Fruit fly (Drosophila melanogaster) whole organism, embryonic: Measurements from ENCODE around the gene Sf3b1.

ENCODE experiments used
- BEAF-32 ChIP-seq: fragments of 200-800 bp; sonication (Bioruptor generic); optimal IDR thresholded peaks from 3 replicates; lab custom pipeline; 2017; ENCODE audit warnings: missing biosample characterization, missing genetic modification characterization, mild to moderate bottlenecking, moderate library complexity, missing genetic modification reagents
- CG1024 ChIP-seq: fragments of 200-800 bp; sonication (Bioruptor generic); IDR thresholded peaks from 2 replicates; pipeline ENCODE4 v1.3.6; 2022; ENCODE audit warnings: missing biosample characterization, missing genetic modification characterization
- CG10267 ChIP-seq: fragments of 200-800 bp; sonication (Bioruptor generic); optimal IDR thresholded peaks from 2 replicates; lab custom pipeline; 2018; ENCODE audit warnings: missing biosample characterization, mild to moderate bottlenecking, missing genetic modification characterization, moderate library complexity
- CG10366 ChIP-seq: fragments of 200-800 bp; sonication (Bioruptor generic); IDR thresholded peaks from 2 replicates; pipeline ENCODE4 v1.3.6; 2022; ENCODE audit warnings: missing biosample characterization, missing genetic modification characterization
- CG11247 ChIP-seq: fragments of 200-800 bp; sonication (Bioruptor generic); IDR thresholded peaks from 2 replicates; pipeline ENCODE4 v1.3.6; 2022; ENCODE audit warnings: missing biosample characterization, missing genetic modification characterization
- CG11504 ChIP-seq: fragments of 200-800 bp; sonication (Bioruptor generic); optimal IDR thresholded peaks from 3 replicates; lab custom pipeline; 2019; ENCODE audit warnings: missing biosample characterization, mild to moderate bottlenecking, missing genetic modification characterization, moderate library complexity
- CG12659 ChIP-seq: fragments of 200-800 bp; sonication (Bioruptor generic); optimal IDR thresholded peaks from 3 replicates; lab custom pipeline; 2017; ENCODE audit warnings: mild to moderate bottlenecking, missing biosample characterization, missing genetic modification reagents, missing genetic modification characterization
- CG15601 ChIP-seq: fragments of 200-800 bp; sonication (Bioruptor generic); optimal IDR thresholded peaks from 3 replicates; lab custom pipeline; 2019; ENCODE audit warnings: missing biosample characterization, mild to moderate bottlenecking, missing genetic modification characterization, moderate library complexity
- CG1647 ChIP-seq: fragments of 200-800 bp; sonication (Bioruptor generic); optimal IDR thresholded peaks from 3 replicates; lab custom pipeline; 2016; ENCODE audit warnings: missing biosample characterization, missing genetic modification characterization
- CG2678 ChIP-seq: fragments of 200-800 bp; sonication (Bioruptor generic); optimal IDR thresholded peaks from 3 replicates; lab custom pipeline; 2019; ENCODE audit warnings: missing biosample characterization, mild to moderate bottlenecking, missing genetic modification characterization, moderate library complexity
- CG3065 ChIP-seq: fragments of 200-800 bp; sonication (Bioruptor generic); optimal IDR thresholded peaks from 2 replicates; lab custom pipeline; 2016; ENCODE audit warnings: missing biosample characterization, missing genetic modification characterization
- CG31224 ChIP-seq: fragments of 200-800 bp; sonication (Bioruptor generic); IDR thresholded peaks from 2 replicates; pipeline ENCODE4 v1.3.6; 2022; ENCODE audit warnings: missing biosample characterization, missing genetic modification characterization
- CG33557 ChIP-seq: fragments of 200-800 bp; sonication (Bioruptor generic); optimal IDR thresholded peaks from 2 replicates; lab custom pipeline; 2019; ENCODE audit warnings: missing biosample characterization, mild to moderate bottlenecking, missing genetic modification characterization, moderate library complexity
- CG7987 ChIP-seq: fragments of 200-800 bp; sonication (Bioruptor generic); optimal IDR thresholded peaks from 2 replicates; lab custom pipeline; 2018; ENCODE audit warnings: missing biosample characterization, mild to moderate bottlenecking, missing genetic modification characterization, moderate library complexity
- CG8359 ChIP-seq: fragments of 200-800 bp; sonication (Bioruptor generic); optimal IDR thresholded peaks from 2 replicates; lab custom pipeline; 2017; ENCODE audit warnings: missing biosample characterization, mild to moderate bottlenecking, missing genetic modification characterization, borderline replicate concordance
- CG8944 ChIP-seq: fragments of 200-800 bp; sonication (Bioruptor generic); optimal IDR thresholded peaks from 3 replicates; lab custom pipeline; 2016; ENCODE audit warnings: missing biosample characterization, missing genetic modification characterization
- CG9797 ChIP-seq: fragments of 200-800 bp; sonication (Bioruptor generic); optimal IDR thresholded peaks from 3 replicates; lab custom pipeline; 2018; ENCODE audit warnings: missing biosample characterization, mild to moderate bottlenecking, missing genetic modification characterization
- CTCF ChIP-seq: fragments of 200-800 bp; sonication (Bioruptor generic); optimal IDR thresholded peaks from 2 replicates; lab custom pipeline; 2017; ENCODE audit warnings: missing biosample characterization, mild to moderate bottlenecking, missing genetic modification characterization, moderate library complexity
- CoRest ChIP-seq: fragments of 200-800 bp; sonication (Bioruptor generic); optimal IDR thresholded peaks from 3 replicates; lab custom pipeline; 2018; ENCODE audit warnings: missing biosample characterization, mild to moderate bottlenecking, missing genetic modification characterization, moderate library complexity
- Dfd ChIP-seq, 2 experiments: fragments of >200 bp; optimal IDR thresholded peaks; 2 replicates each; lab custom pipeline; 2017; ENCODE audit warnings: missing biosample characterization in 2 of 2, missing genetic modification characterization in 2 of 2
- Drgx ChIP-seq: fragments of 200-800 bp; sonication (Bioruptor generic); IDR thresholded peaks from 2 replicates; pipeline ENCODE4 v1.3.6; 2022; ENCODE audit warnings: missing biosample characterization, missing genetic modification characterization
- E2f2 ChIP-seq: fragments of 200-800 bp; sonication (Bioruptor generic); IDR thresholded peaks from 2 replicates; pipeline ENCODE4 v1.3.6; 2022; ENCODE audit warnings: missing biosample characterization, missing genetic modification characterization
- Ets97D ChIP-seq: fragments of 200-800 bp; sonication (Bioruptor generic); optimal IDR thresholded peaks from 3 replicates; lab custom pipeline; 2016; ENCODE audit warnings: missing biosample characterization, missing genetic modification characterization
- Fer3 ChIP-seq: fragments of 200-800 bp; sonication (Bioruptor generic); optimal IDR thresholded peaks from 2 replicates; lab custom pipeline; 2018; ENCODE audit warnings: missing biosample characterization, mild to moderate bottlenecking, missing genetic modification characterization, moderate library complexity
- Gsc ChIP-seq: fragments of 200-800 bp; sonication (Bioruptor generic); IDR thresholded peaks from 2 replicates; pipeline ENCODE4 v1.3.6; 2022; ENCODE audit warnings: missing biosample characterization, missing genetic modification characterization
- NC2β ChIP-seq: fragments of 200-800 bp; sonication (Bioruptor generic); optimal IDR thresholded peaks from 2 replicates; lab custom pipeline; 2016; ENCODE audit warnings: missing biosample characterization, missing genetic modification characterization
- Neu2 ChIP-seq: fragments of 200-800 bp; sonication (Bioruptor generic); optimal IDR thresholded peaks from 3 replicates; lab custom pipeline; 2016; ENCODE audit warnings: missing biosample characterization, missing genetic modification characterization, borderline replicate concordance
- NfI ChIP-seq: fragments of 200-800 bp; sonication (Bioruptor generic); optimal IDR thresholded peaks from 3 replicates; lab custom pipeline; 2018; ENCODE audit warnings: missing biosample characterization, mild to moderate bottlenecking, missing genetic modification characterization, moderate library complexity
- Sin3A ChIP-seq: fragments of >200 bp; optimal IDR thresholded peaks from 2 replicates; lab custom pipeline; 2018
- Sry-δ ChIP-seq: fragments of 200-800 bp; sonication (Bioruptor generic); optimal IDR thresholded peaks from 2 replicates; lab custom pipeline; 2016; ENCODE audit warnings: missing biosample characterization, missing genetic modification characterization
- Stat92E ChIP-seq, 3 experiments: fragments of >200 bp in 2 of 3; fragments of 200-800 bp in 1 of 3; sonication (Bioruptor generic) in 1 of 3; optimal IDR thresholded peaks; 2 replicates each; lab custom pipeline; 2017 to 2019; ENCODE audit warnings: missing biosample characterization in 3 of 3, missing genetic modification characterization in 3 of 3, mild to moderate bottlenecking in 1 of 3, moderate library complexity in 1 of 3
- Xrp1 ChIP-seq: fragments of 200-800 bp; sonication (Bioruptor generic); IDR thresholded peaks from 2 replicates; pipeline ENCODE4 v1.3.6; 2022; ENCODE audit warnings: missing biosample characterization, missing genetic modification characterization
- ase ChIP-seq: fragments of 200-800 bp; sonication (Bioruptor generic); IDR thresholded peaks from 3 replicates; pipeline ENCODE4 v1.3.6; 2022; ENCODE audit warnings: missing biosample characterization, missing genetic modification characterization
- bowl ChIP-seq: fragments of 200-800 bp; sonication (Bioruptor generic); IDR thresholded peaks from 2 replicates; pipeline ENCODE4 v1.3.6; 2022; ENCODE audit warnings: missing biosample characterization, missing genetic modification characterization
- bsh ChIP-seq, 2 experiments: fragments of 200-800 bp; sonication (Bioruptor generic); optimal IDR thresholded peaks; 2 replicates each; lab custom pipeline; 2017 to 2018; ENCODE audit warnings: mild to moderate bottlenecking in 2 of 2, missing biosample characterization in 2 of 2, missing genetic modification characterization in 2 of 2, moderate library complexity in 1 of 2
- ewg ChIP-seq: fragments of 200-800 bp; sonication (Bioruptor generic); optimal IDR thresholded peaks from 3 replicates; lab custom pipeline; 2017; ENCODE audit warnings: mild to moderate bottlenecking, missing biosample characterization, missing genetic modification reagents, missing genetic modification characterization
- gcm2 ChIP-seq: fragments of 200-800 bp; sonication (Bioruptor generic); optimal IDR thresholded peaks from 2 replicates; lab custom pipeline; 2016; ENCODE audit warnings: missing biosample characterization, missing genetic modification characterization
- ham ChIP-seq: fragments of 200-800 bp; sonication (Bioruptor generic); IDR thresholded peaks from 2 replicates; pipeline ENCODE4 v1.3.6; 2022; ENCODE audit warnings: missing biosample characterization, missing genetic modification characterization
- her ChIP-seq: fragments of 200-800 bp; sonication (Bioruptor generic); optimal IDR thresholded peaks from 2 replicates; lab custom pipeline; 2016; ENCODE audit warnings: missing biosample characterization, missing genetic modification characterization
- hkb ChIP-seq, 2 experiments: fragments of 200-800 bp in 1 of 2; fragments of >200 bp in 1 of 2; sonication (Bioruptor generic) in 1 of 2; IDR thresholded peaks in 1 of 2; optimal IDR thresholded peaks in 1 of 2; 2 replicates each; pipeline versions ENCODE4 v1.3.6 to Lab custom; 2017 to 2022; ENCODE audit warnings: missing biosample characterization in 1 of 2, missing genetic modification characterization in 1 of 2
- ind ChIP-seq: fragments of 200-800 bp; sonication (Bioruptor generic); optimal IDR thresholded peaks from 3 replicates; lab custom pipeline; 2016; ENCODE audit warnings: missing biosample characterization, missing genetic modification characterization
- inv ChIP-seq: fragments of 200-800 bp; sonication (Bioruptor generic); IDR thresholded peaks from 2 replicates; pipeline ENCODE4 v1.3.6; 2022; ENCODE audit warnings: missing biosample characterization, missing genetic modification characterization; ENCODE audit not compliant: partially characterized antibody
- jigr1 ChIP-seq: fragments of 200-800 bp; sonication (Bioruptor generic); IDR thresholded peaks from 3 replicates; pipeline ENCODE4 v1.3.6; 2022; ENCODE audit warnings: missing biosample characterization, missing genetic modification characterization
- lab ChIP-seq: fragments of 200-800 bp; sonication (Bioruptor generic); optimal IDR thresholded peaks from 3 replicates; lab custom pipeline; 2017; ENCODE audit warnings: missing biosample characterization, missing genetic modification characterization, mild to moderate bottlenecking, moderate library complexity, missing genetic modification reagents
- lilli ChIP-seq: fragments of 200-800 bp; sonication (Bioruptor generic); optimal IDR thresholded peaks from 3 replicates; lab custom pipeline; 2016; ENCODE audit warnings: missing biosample characterization, missing genetic modification characterization
- mam ChIP-seq: fragments of 200-800 bp; sonication (Bioruptor generic); optimal IDR thresholded peaks from 3 replicates; lab custom pipeline; 2016; ENCODE audit warnings: missing biosample characterization, missing genetic modification characterization
- psq ChIP-seq: fragments of 200-800 bp; sonication (Bioruptor generic); optimal IDR thresholded peaks from 2 replicates; lab custom pipeline; 2017; ENCODE audit warnings: missing biosample characterization, missing genetic modification characterization
- unpg ChIP-seq: fragments of 200-800 bp; sonication (Bioruptor generic); optimal IDR thresholded peaks from 3 replicates; lab custom pipeline; 2018; ENCODE audit warnings: missing biosample characterization, mild to moderate bottlenecking, missing genetic modification characterization, moderate library complexity
- vfl ChIP-seq: fragments of 200-800 bp; sonication (Bioruptor generic); optimal IDR thresholded peaks from 2 replicates; lab custom pipeline; 2016; ENCODE audit warnings: missing biosample characterization, missing genetic modification characterization
- wdn ChIP-seq: fragments of 200-800 bp; sonication (Bioruptor generic); IDR thresholded peaks from 2 replicates; pipeline ENCODE4 v1.3.6; 2022; ENCODE audit warnings: missing biosample characterization, missing genetic modification characterization
- z ChIP-seq: fragments of 200-800 bp; sonication (Bioruptor generic); IDR thresholded peaks from 3 replicates; pipeline ENCODE4 v1.3.6; 2022; ENCODE audit warnings: missing biosample characterization, missing genetic modification characterization

The Sf3b1 gene

dm6 chr2L:602439-602879, 34.3 kb downstream of the Sf3b1 start, which contains the start of gene CG13689 (continued):
- no peak for TF ChIP-seq CG2678 (tag; lab: Kevin White, UChicago)
- peak; percentile 61 for TF ChIP-seq E2f2 (GFP tag; lab: Robert Waterston, UW)
- TF ChIP-seq CG3065 (GFP tag; lab: Kevin White, UChicago), result no peak
- TF ChIP-seq CG15601, result peak; percentile 21
- peak; percentile 60 for TF ChIP-seq NfI (GFP tag; lab: Kevin White, UChicago)
- no peak for TF ChIP-seq Gsc (GFP tag; lab: Robert Waterston, UW)
- TF ChIP-seq ewg (GFP tag; lab: Kevin White, UChicago), result peak; percentile 32
- TF ChIP-seq Neu2, result no peak
- no peak for TF ChIP-seq Sin3A
- TF ChIP-seq Stat92E (GFP tag; optimal IDR thresholded peaks at IDR 0.05; lab: Kevin White, UChicago), result peak in 1 of 3 experiments; percentile 67
- peak; percentile 33 for TF ChIP-seq CG33557 (GFP tag; lab: Kevin White, UChicago)
- no peak for TF ChIP-seq unpg (GFP tag; lab: Kevin White, UChicago)
- TF ChIP-seq CG8944, result peak; percentile 13
- TF ChIP-seq CG11504 (tag; lab: Kevin White, UChicago), result peak; percentile 59
- no peak for TF ChIP-seq psq (GFP tag; lab: Kevin White, UChicago)
- peak; percentile 7 for TF ChIP-seq vfl (GFP tag; lab: Kevin White, UChicago)
- peak; percentile 42 for TF ChIP-seq CG1024 (GFP tag; lab: Robert Waterston, UW)
- peak; percentile 24 for TF ChIP-seq mam (GFP tag; lab: Kevin White, UChicago)
- no peak for TF ChIP-seq bowl (GFP tag; lab: Robert Waterston, UW)
- TF ChIP-seq ind (GFP tag; lab: Kevin White, UChicago), result peak; percentile 67
- peak; percentile 100 for TF ChIP-seq CTCF (GFP tag; lab: Kevin White, UChicago)
- TF ChIP-seq her, result no peak
- TF ChIP-seq wdn (GFP tag; lab: Robert Waterston, UW), result no peak
- TF ChIP-seq CoRest (tag; lab: Kevin White, UChicago), result peak; percentile 68
- no peak for TF ChIP-seq gcm2
- TF ChIP-seq Sry-δ (GFP tag; lab: Kevin White, UChicago), result peak; percentile 41
- peak; percentile 9 for TF ChIP-seq CG1647 (GFP tag; lab: Kevin White, UChicago)
- TF ChIP-seq z (GFP tag; lab: Robert Waterston, UW), result no peak
- no peak for TF ChIP-seq inv (GFP tag; lab: Robert Waterston, UW)
- TF ChIP-seq lab (GFP tag; lab: Kevin White, UChicago), result no peak
- TF ChIP-seq BEAF-32 (GFP tag; lab: Kevin White, UChicago), result peak; percentile 35
- TF ChIP-seq CG11247 (GFP tag; lab: Robert Waterston, UW), result peak; percentile 78
- peak; percentile 48; the same call in 1 of the 3 replicates for TF ChIP-seq ase (GFP tag; lab: Robert Waterston, UW)
- TF ChIP-seq ham (GFP tag; lab: Robert Waterston, UW), result no peak
- TF ChIP-seq jigr1 (GFP tag; lab: Robert Waterston, UW), result no peak
- TF ChIP-seq CG7987 (GFP tag; lab: Kevin White, UChicago), result peak; percentile 45
- TF ChIP-seq lilli, result peak; percentile 69
- TF ChIP-seq CG9797 (GFP tag; lab: Kevin White, UChicago), result peak; percentile 2
- 0 out of 2 replicates have a peak, but pooled peaks have one; percentile 6 for TF ChIP-seq CG31224 (GFP tag; lab: Robert Waterston, UW)
- TF ChIP-seq Drgx (GFP tag; lab: Robert Waterston, UW), result no peak
- peak; percentile 47 for TF ChIP-seq Fer3 (tag; lab: Kevin White, UChicago)
- peak; percentile 90 for TF ChIP-seq CG10267 (tag; lab: Kevin White, UChicago)
- TF ChIP-seq bsh (GFP tag; optimal IDR thresholded peaks at IDR 0.05; lab: Kevin White, UChicago), result peak in 1 of 2 experiments; percentile 39
- peak; percentile 52 for TF ChIP-seq Ets97D (GFP tag; lab: Kevin White, UChicago)
- no peak for TF ChIP-seq Dfd (GFP tag; optimal IDR thresholded peaks at IDR 0.05; lab: Kevin White, UChicago)
- TF ChIP-seq CG10366 (GFP tag; lab: Robert Waterston, UW), result peak; percentile 15; the same call in 1 of the 2 replicates
- TF ChIP-seq CG12659 (GFP tag; lab: Kevin White, UChicago), result peak; percentile 53
- TF ChIP-seq hkb (optimal IDR thresholded peaks at IDR 0.05; lab: Kevin White, UChicago), result no peak
- TF ChIP-seq hkb (GFP tag; IDR thresholded peaks at IDR 0.05; lab: Robert Waterston, UW), result peak; percentile 20; the same call in 1 of the 2 replicates
- no peak for TF ChIP-seq CG8359
- TF ChIP-seq Xrp1 (GFP tag; lab: Robert Waterston, UW), result peak; percentile 49
- peak; percentile 37 for TF ChIP-seq NC2β
